Fruit fly (Drosophila melanogaster) whole organism, embryonic: ENCODE results near the gene Ae2.

Source experiments
- Abd-B ChIP-seq: fragments of 200-800 bp; sonication (Bioruptor generic); optimal IDR thresholded peaks from 2 replicates; lab custom pipeline; 2018; ENCODE audit warnings: missing biosample characterization, mild to moderate bottlenecking, missing genetic modification characterization, moderate library complexity
- CG10267 ChIP-seq: fragments of 200-800 bp; sonication (Bioruptor generic); optimal IDR thresholded peaks from 2 replicates; lab custom pipeline; 2018; ENCODE audit warnings: missing biosample characterization, mild to moderate bottlenecking, missing genetic modification characterization, moderate library complexity
- CG10543 ChIP-seq: fragments of 200-800 bp; sonication (Bioruptor generic); optimal IDR thresholded peaks from 3 replicates; lab custom pipeline; 2017; ENCODE audit warnings: missing biosample characterization, mild to moderate bottlenecking, missing genetic modification characterization, moderate library complexity
- CG11093 ChIP-seq: fragments of 200-800 bp; sonication (Bioruptor generic); IDR thresholded peaks from 3 replicates; pipeline ENCODE4 v1.3.6; 2022; ENCODE audit warnings: missing biosample characterization, missing genetic modification characterization
- CG13424 ChIP-seq: fragments of 200-800 bp; sonication (Bioruptor generic); optimal IDR thresholded peaks from 2 replicates; lab custom pipeline; 2019; ENCODE audit warnings: missing biosample characterization, mild to moderate bottlenecking, missing genetic modification characterization, moderate library complexity
- CG15011 ChIP-seq: fragments of 200-800 bp; sonication (Bioruptor generic); optimal IDR thresholded peaks from 3 replicates; lab custom pipeline; 2018; ENCODE audit warnings: missing biosample characterization, mild to moderate bottlenecking, missing genetic modification characterization
- CG1529 ChIP-seq: fragments of 200-800 bp; sonication (Bioruptor generic); optimal IDR thresholded peaks from 3 replicates; lab custom pipeline; 2018; ENCODE audit warnings: missing biosample characterization, missing genetic modification characterization
- CG17912 ChIP-seq: fragments of 200-800 bp; sonication (Bioruptor generic); optimal IDR thresholded peaks from 2 replicates; lab custom pipeline; 2018; ENCODE audit warnings: missing biosample characterization, mild to moderate bottlenecking, missing genetic modification characterization
- CG2678 ChIP-seq: fragments of 200-800 bp; sonication (Bioruptor generic); optimal IDR thresholded peaks from 3 replicates; lab custom pipeline; 2019; ENCODE audit warnings: missing biosample characterization, mild to moderate bottlenecking, missing genetic modification characterization, moderate library complexity
- CG3726 ChIP-seq: fragments of 200-800 bp; sonication (Bioruptor generic); IDR thresholded peaks from 3 replicates; pipeline ENCODE4, ENCODE4 v1.3.6; 2022; ENCODE audit warnings: missing biosample characterization, missing genetic modification characterization
- CG4360 ChIP-seq: fragments of 200-800 bp; sonication (Bioruptor generic); IDR thresholded peaks from 2 replicates; pipeline ENCODE4 v1.3.6; 2022; ENCODE audit warnings: missing biosample characterization, missing genetic modification characterization
- CG6813 ChIP-seq: fragments of 200-800 bp; sonication (Bioruptor generic); optimal IDR thresholded peaks from 2 replicates; lab custom pipeline; 2017; ENCODE audit warnings: missing biosample characterization, missing genetic modification characterization, mild to moderate bottlenecking, moderate library complexity, missing genetic modification reagents
- CG9932 ChIP-seq: fragments of 200-800 bp; sonication (Bioruptor generic); IDR thresholded peaks from 2 replicates; pipeline ENCODE4 v1.3.6; 2022; ENCODE audit warnings: missing biosample characterization, missing genetic modification characterization
- Dip3 ChIP-seq: fragments of 200-800 bp; sonication (Bioruptor generic); optimal IDR thresholded peaks from 3 replicates; lab custom pipeline; 2016; ENCODE audit warnings: missing biosample characterization, missing genetic modification characterization
- Dref ChIP-seq: fragments of 200-800 bp; sonication (Bioruptor generic); IDR thresholded peaks from 2 replicates; pipeline ENCODE4 v1.3.6; 2022; ENCODE audit warnings: missing biosample characterization, missing genetic modification characterization
- Hey ChIP-seq: fragments of 200-800 bp; sonication (Bioruptor generic); optimal IDR thresholded peaks from 3 replicates; lab custom pipeline; 2018; ENCODE audit warnings: missing biosample characterization, mild to moderate bottlenecking, missing genetic modification characterization
- HmgZ ChIP-seq: fragments of 200-800 bp; sonication (Bioruptor generic); optimal IDR thresholded peaks from 2 replicates; lab custom pipeline; 2018; ENCODE audit warnings: missing biosample characterization, mild to moderate bottlenecking, missing genetic modification characterization
- Pdp1 ChIP-seq, 2 experiments: fragments of 200-800 bp; sonication (Bioruptor generic); optimal IDR thresholded peaks; 3 replicates each; lab custom pipeline; 2016; ENCODE audit warnings: missing biosample characterization in 2 of 2, missing genetic modification characterization in 2 of 2, mild to moderate bottlenecking in 1 of 2, moderate library complexity in 1 of 2
- Poxn ChIP-seq: fragments of 200-800 bp; sonication (Bioruptor generic); IDR thresholded peaks from 2 replicates; pipeline ENCODE4 v1.3.6; 2022; ENCODE audit warnings: missing biosample characterization, missing genetic modification characterization
- Rfx ChIP-seq: fragments of 200-800 bp; sonication (Bioruptor generic); IDR thresholded peaks from 2 replicates; pipeline ENCODE4 v1.3.6; 2022; ENCODE audit warnings: missing biosample characterization, missing genetic modification characterization
- Rx ChIP-seq: fragments of 200-800 bp; sonication (Bioruptor generic); IDR thresholded peaks from 2 replicates; pipeline ENCODE4 v1.3.6; 2022; ENCODE audit warnings: missing biosample characterization, missing genetic modification characterization
- Spps ChIP-seq: fragments of 200-800 bp; sonication (Bioruptor generic); optimal IDR thresholded peaks from 2 replicates; lab custom pipeline; 2018; ENCODE audit warnings: missing biosample characterization, mild to moderate bottlenecking, missing genetic modification characterization
- Sry-δ ChIP-seq: fragments of 200-800 bp; sonication (Bioruptor generic); optimal IDR thresholded peaks from 2 replicates; lab custom pipeline; 2016; ENCODE audit warnings: missing biosample characterization, missing genetic modification characterization
- Xbp1 ChIP-seq: fragments of 200-800 bp; sonication (Bioruptor generic); optimal IDR thresholded peaks from 3 replicates; lab custom pipeline; 2016; ENCODE audit warnings: missing biosample characterization, mild to moderate bottlenecking, missing genetic modification characterization
- YL-1 ChIP-seq: fragments of 200-800 bp; sonication (Bioruptor generic); optimal IDR thresholded peaks from 3 replicates; lab custom pipeline; 2017; ENCODE audit warnings: missing biosample characterization, mild to moderate bottlenecking, missing genetic modification characterization
- ac ChIP-seq: fragments of 200-800 bp; sonication (Bioruptor generic); optimal IDR thresholded peaks from 3 replicates; lab custom pipeline; 2017; ENCODE audit warnings: missing biosample characterization, mild to moderate bottlenecking, missing genetic modification characterization
- az2 ChIP-seq: fragments of 200-800 bp; sonication (Bioruptor generic); optimal IDR thresholded peaks from 3 replicates; lab custom pipeline; 2016; ENCODE audit warnings: missing biosample characterization, missing genetic modification characterization
- bigmax ChIP-seq: fragments of 200-800 bp; sonication (Bioruptor generic); optimal IDR thresholded peaks from 2 replicates; lab custom pipeline; 2018; ENCODE audit warnings: missing biosample characterization, mild to moderate bottlenecking, missing genetic modification characterization
- cg ChIP-seq: fragments of 200-800 bp; sonication (Bioruptor generic); optimal IDR thresholded peaks from 3 replicates; lab custom pipeline; 2019; ENCODE audit warnings: missing biosample characterization, mild to moderate bottlenecking, missing genetic modification characterization, moderate library complexity
- chn ChIP-seq: fragments of 200-800 bp; sonication (Bioruptor generic); optimal IDR thresholded peaks from 2 replicates; lab custom pipeline; 2016; ENCODE audit warnings: missing biosample characterization, missing genetic modification characterization
- crol ChIP-seq: fragments of 200-800 bp; sonication (Bioruptor generic); IDR thresholded peaks from 2 replicates; pipeline ENCODE4 v1.3.6; 2022; ENCODE audit warnings: missing biosample characterization, missing genetic modification characterization
- danr ChIP-seq: fragments of 200-800 bp; sonication (Bioruptor generic); IDR thresholded peaks from 2 replicates; pipeline ENCODE4 v1.3.6; 2022; ENCODE audit warnings: missing biosample characterization, missing genetic modification characterization
- dmrt99B ChIP-seq: fragments of 200-800 bp; sonication (Bioruptor generic); optimal IDR thresholded peaks from 2 replicates; lab custom pipeline; 2018; ENCODE audit warnings: missing biosample characterization, mild to moderate bottlenecking, missing genetic modification characterization, moderate library complexity
- en ChIP-seq: fragments of 200-800 bp; sonication (Bioruptor generic); optimal IDR thresholded peaks from 2 replicates; lab custom pipeline; 2016; ENCODE audit warnings: missing biosample characterization, missing genetic modification characterization
- fu2 ChIP-seq: fragments of 200-800 bp; sonication (Bioruptor generic); optimal IDR thresholded peaks from 2 replicates; lab custom pipeline; 2016; ENCODE audit warnings: missing biosample characterization, missing genetic modification characterization
- gce ChIP-seq: fragments of 200-800 bp; sonication (Bioruptor generic); IDR thresholded peaks from 3 replicates; pipeline ENCODE4 v1.3.6; 2022; ENCODE audit warnings: missing biosample characterization, missing genetic modification characterization
- gcm ChIP-seq: fragments of 200-800 bp; sonication (Bioruptor generic); optimal IDR thresholded peaks from 2 replicates; lab custom pipeline; 2019; ENCODE audit warnings: missing biosample characterization, mild to moderate bottlenecking, missing genetic modification characterization, moderate library complexity
- inv ChIP-seq: fragments of 200-800 bp; sonication (Bioruptor generic); IDR thresholded peaks from 2 replicates; pipeline ENCODE4 v1.3.6; 2022; ENCODE audit warnings: missing biosample characterization, missing genetic modification characterization; ENCODE audit not compliant: partially characterized antibody
- jumu ChIP-seq: fragments of 200-800 bp; sonication (Bioruptor generic); optimal IDR thresholded peaks from 3 replicates; lab custom pipeline; 2016; ENCODE audit warnings: missing biosample characterization, missing genetic modification characterization
- lilli ChIP-seq: fragments of 200-800 bp; sonication (Bioruptor generic); optimal IDR thresholded peaks from 3 replicates; lab custom pipeline; 2016; ENCODE audit warnings: missing biosample characterization, missing genetic modification characterization
- mirr ChIP-seq: fragments of 200-800 bp; sonication (Bioruptor generic); optimal IDR thresholded peaks from 3 replicates; lab custom pipeline; 2018; ENCODE audit warnings: missing biosample characterization, mild to moderate bottlenecking, missing genetic modification characterization
- nmo ChIP-seq: fragments of 200-800 bp; sonication (Bioruptor generic); optimal IDR thresholded peaks from 2 replicates; lab custom pipeline; 2018; ENCODE audit warnings: missing biosample characterization, mild to moderate bottlenecking, missing genetic modification characterization, moderate library complexity
- nom ChIP-seq: fragments of 200-800 bp; sonication (Bioruptor generic); optimal IDR thresholded peaks from 2 replicates; lab custom pipeline; 2017; ENCODE audit warnings: missing biosample characterization, missing genetic modification characterization, mild to moderate bottlenecking, moderate library complexity, missing genetic modification reagents
- peb ChIP-seq: fragments of 200-800 bp; sonication (Bioruptor generic); IDR thresholded peaks from 2 replicates; pipeline ENCODE4 v1.3.6; 2022; ENCODE audit warnings: missing biosample characterization, missing genetic modification characterization
- phol ChIP-seq: fragments of 200-800 bp; sonication (Bioruptor generic); optimal IDR thresholded peaks from 3 replicates; lab custom pipeline; 2018; ENCODE audit warnings: missing biosample characterization, mild to moderate bottlenecking, missing genetic modification characterization, moderate library complexity
- prd ChIP-seq, 3 experiments: fragments of >200 bp in 2 of 3; fragments of 200-800 bp in 1 of 3; sonication (Bioruptor generic) in 1 of 3; optimal IDR thresholded peaks in 2 of 3; IDR thresholded peaks in 1 of 3; 2 replicates in 2 of 3; 3 replicates in 1 of 3; pipeline versions ENCODE4 v1.3.6 to Lab custom; 2017 to 2022; ENCODE audit warnings: missing biosample characterization in 1 of 3, missing genetic modification characterization in 1 of 3
- sc ChIP-seq, 3 experiments: fragments of >200 bp in 2 of 3; fragments of 200-800 bp in 1 of 3; sonication (Bioruptor generic) in 1 of 3; optimal IDR thresholded peaks; 2 replicates in 2 of 3; 3 replicates in 1 of 3; lab custom pipeline; 2017; ENCODE audit warnings: mild to moderate bottlenecking in 1 of 3, missing biosample characterization in 1 of 3, missing genetic modification characterization in 1 of 3, missing genetic modification reagents in 1 of 3
- toy ChIP-seq: fragments of 200-800 bp; sonication (Bioruptor generic); IDR thresholded peaks from 2 replicates; pipeline ENCODE4 v1.3.6; 2022; ENCODE audit warnings: missing biosample characterization, missing genetic modification characterization
- unpg ChIP-seq: fragments of 200-800 bp; sonication (Bioruptor generic); optimal IDR thresholded peaks from 3 replicates; lab custom pipeline; 2018; ENCODE audit warnings: missing biosample characterization, mild to moderate bottlenecking, missing genetic modification characterization, moderate library complexity

Gene Ae2

dm6 chr3L:9744060-9744549 is 19.2 kb upstream of the Ae2 start (continued):
- TF ChIP-seq Poxn (no peak), Dref (GFP tag; lab: Robert Waterston, UW) (no peak), bigmax (GFP tag; lab: Kevin White, UChicago) (no peak), fu2 (GFP tag; lab: Kevin White, UChicago) (peak; percentile 5), inv (no peak), sc (optimal IDR thresholded peaks at IDR 0.05; lab: Kevin White, UChicago) (no peak), sc (GFP tag; optimal IDR thresholded peaks at IDR 0.05; lab: Kevin White, UChicago) (peak; percentile 58), Xbp1 (GFP tag; lab: Kevin White, UChicago) (peak; percentile 68), chn (peak; percentile 75), CG6813 (peak; percentile 77), mirr (GFP tag; lab: Kevin White, UChicago) (no peak), Dip3 (peak; percentile 37), CG11093 (GFP tag; lab: Robert Waterston, UW) (peak; percentile 82), Spps (peak; percentile 70), CG17912 (GFP tag; lab: Kevin White, UChicago) (no peak), crol (GFP tag; lab: Robert Waterston, UW) (no peak), toy (GFP tag; lab: Robert Waterston, UW) (0 out of 2 replicates have a peak, but pooled peaks have one; percentile 22), Sry-δ (GFP tag; lab: Kevin White, UChicago) (peak; percentile 59), nmo (GFP tag; lab: Kevin White, UChicago) (peak; percentile 86), danr (GFP tag; lab: Robert Waterston, UW) (peak; percentile 88), CG15011 (GFP tag; lab: Kevin White, UChicago) (peak; percentile 66), lilli (GFP tag; lab: Kevin White, UChicago) (peak; percentile 72), dmrt99B (peak; percentile 95), CG13424 (peak; percentile 87), CG3726 (GFP tag; lab: Robert Waterston, UW) (peak; percentile 90), CG10543 (peak; percentile 45), prd (optimal IDR thresholded peaks at IDR 0.05; lab: Kevin White, UChicago) (no peak), prd (GFP tag; IDR thresholded peaks at IDR 0.05; lab: Robert Waterston, UW) (peak; percentile 86), CG1529 (peak; percentile 76), HmgZ (tag; lab: Kevin White, UChicago) (peak; percentile 51), gce (GFP tag; lab: Robert Waterston, UW) (peak; percentile 88), CG4360 (GFP tag; lab: Robert Waterston, UW) (peak; percentile 47; the same call in 1 of the 2 replicates), Pdp1 (GFP tag; optimal IDR thresholded peaks at IDR 0.05; lab: Kevin White, UChicago) (peak; percentile 58 to 76), az2 (GFP tag; lab: Kevin White, UChicago) (peak; percentile 80), CG10267 (tag; lab: Kevin White, UChicago) (peak; percentile 88), Hey (tag; lab: Kevin White, UChicago) (no peak), jumu (GFP tag; lab: Kevin White, UChicago) (peak; percentile 75), phol (tag; lab: Kevin White, UChicago) (peak; percentile 94), peb (GFP tag; lab: Robert Waterston, UW) (peak; percentile 83), ac (GFP tag; lab: Kevin White, UChicago) (peak; percentile 34), YL-1 (GFP tag; lab: Kevin White, UChicago) (peak; percentile 12), Abd-B (GFP tag; lab: Kevin White, UChicago) (peak; percentile 58), en (GFP tag; lab: Kevin White, UChicago) (peak; percentile 76), Rfx (GFP tag; lab: Robert Waterston, UW) (peak; percentile 85), gcm (GFP tag; lab: Kevin White, UChicago) (peak; percentile 80), cg (GFP tag; lab: Kevin White, UChicago) (no peak), CG9932 (GFP tag; lab: Robert Waterston, UW) (peak; percentile 63; the same call in 1 of the 2 replicates), nom (GFP tag; lab: Kevin White, UChicago) (peak; percentile 94), unpg (peak; percentile 88), Rx (GFP tag; lab: Robert Waterston, UW) (peak; percentile 77), CG2678 (peak; percentile 87)
